Fruit fly (Drosophila melanogaster) whole organism, embryonic: ENCODE data around the gene inc.

Source experiments
- Ada2b ChIP-seq: fragments of 200-800 bp; sonication (Bioruptor generic); IDR thresholded peaks from 2 replicates; pipeline ENCODE4 v1.3.6; 2022; ENCODE audit warnings: missing biosample characterization, missing genetic modification characterization
- BEAF-32 ChIP-seq: fragments of 200-800 bp; sonication (Bioruptor generic); optimal IDR thresholded peaks from 3 replicates; lab custom pipeline; 2017; ENCODE audit warnings: missing biosample characterization, missing genetic modification characterization, mild to moderate bottlenecking, moderate library complexity, missing genetic modification reagents
- BtbVII ChIP-seq: fragments of 200-800 bp; sonication (Bioruptor generic); optimal IDR thresholded peaks from 3 replicates; lab custom pipeline; 2017; ENCODE audit warnings: missing biosample characterization, mild to moderate bottlenecking, missing genetic modification characterization
- CG11560 ChIP-seq: fragments of 200-800 bp; sonication (Bioruptor generic); IDR thresholded peaks from 3 replicates; pipeline ENCODE4 v1.3.6; 2022; ENCODE audit warnings: missing biosample characterization, missing genetic modification characterization
- CG11696 ChIP-seq: fragments of 200-800 bp; sonication (Bioruptor generic); IDR thresholded peaks from 2 replicates; pipeline ENCODE4 v1.3.6; 2022; ENCODE audit warnings: missing biosample characterization, missing genetic modification characterization
- CG12155 ChIP-seq: fragments of 200-800 bp; sonication (Bioruptor generic); optimal IDR thresholded peaks from 3 replicates; lab custom pipeline; 2016; ENCODE audit warnings: missing biosample characterization, missing genetic modification characterization
- CG13624 ChIP-seq: fragments of 200-800 bp; sonication (Bioruptor generic); optimal IDR thresholded peaks from 2 replicates; lab custom pipeline; 2016; ENCODE audit warnings: missing biosample characterization, missing genetic modification characterization
- CG1602 ChIP-seq: fragments of 200-800 bp; sonication (Bioruptor generic); optimal IDR thresholded peaks from 3 replicates; lab custom pipeline; 2016; ENCODE audit warnings: missing biosample characterization, missing genetic modification characterization
- CG17186 ChIP-seq: fragments of 200-800 bp; sonication (Bioruptor generic); optimal IDR thresholded peaks from 3 replicates; lab custom pipeline; 2017; ENCODE audit warnings: missing biosample characterization, missing genetic modification reagents, missing genetic modification characterization
- CG17328 ChIP-seq: fragments of 200-800 bp; sonication (Bioruptor generic); IDR thresholded peaks from 2 replicates; pipeline ENCODE4 v1.3.6; 2022; ENCODE audit warnings: missing biosample characterization, missing genetic modification characterization
- CG18476 ChIP-seq: fragments of 200-800 bp; sonication (Bioruptor generic); optimal IDR thresholded peaks from 2 replicates; lab custom pipeline; 2016; ENCODE audit warnings: missing biosample characterization, mild to moderate bottlenecking, missing genetic modification characterization
- CG2712 ChIP-seq: fragments of 200-800 bp; optimal IDR thresholded peaks from 3 replicates; lab custom pipeline; 2019; ENCODE audit warnings: missing biosample characterization, mild to moderate bottlenecking, missing genetic modification characterization, moderate library complexity
- CG4328 ChIP-seq: fragments of 200-800 bp; sonication (Bioruptor generic); optimal IDR thresholded peaks from 3 replicates; lab custom pipeline; 2017; ENCODE audit warnings: missing biosample characterization, missing genetic modification reagents, missing genetic modification characterization
- CG5180 ChIP-seq: fragments of 200-800 bp; sonication (Bioruptor generic); optimal IDR thresholded peaks from 3 replicates; lab custom pipeline; 2017; ENCODE audit warnings: missing biosample characterization, missing genetic modification characterization, mild to moderate bottlenecking, moderate library complexity, missing genetic modification reagents
- CG6175 ChIP-seq: fragments of 200-800 bp; sonication (Bioruptor generic); IDR thresholded peaks from 3 replicates; pipeline ENCODE4 v1.3.6; 2022; ENCODE audit warnings: missing biosample characterization, missing genetic modification characterization
- CG6765 ChIP-seq: fragments of 200-800 bp; sonication (Bioruptor generic); optimal IDR thresholded peaks from 3 replicates; lab custom pipeline; 2017; ENCODE audit warnings: missing biosample characterization, mild to moderate bottlenecking, missing genetic modification characterization
- Fer2 ChIP-seq: fragments of 200-800 bp; sonication (Bioruptor generic); optimal IDR thresholded peaks from 2 replicates; lab custom pipeline; 2018; ENCODE audit warnings: missing biosample characterization, mild to moderate bottlenecking, missing genetic modification characterization, moderate library complexity
- Gug ChIP-seq: fragments of 200-800 bp; sonication (Bioruptor generic); IDR thresholded peaks from 4 replicates; pipeline ENCODE4 v1.3.6; 2022; ENCODE audit warnings: missing biosample characterization, missing genetic modification characterization
- H15 ChIP-seq: fragments of 200-800 bp; sonication (Bioruptor generic); IDR thresholded peaks from 3 replicates; pipeline ENCODE4 v1.3.6; 2022; ENCODE audit warnings: missing biosample characterization, missing genetic modification characterization
- HHEX ChIP-seq: fragments of 200-800 bp; sonication (Bioruptor generic); optimal IDR thresholded peaks from 3 replicates; lab custom pipeline; 2017; ENCODE audit warnings: missing biosample characterization, mild to moderate bottlenecking, missing genetic modification characterization, missing genetic modification reagents
- HLHmδ ChIP-seq: fragments of 200-800 bp; sonication (Bioruptor generic); optimal IDR thresholded peaks from 2 replicates; lab custom pipeline; 2018; ENCODE audit warnings: missing biosample characterization, mild to moderate bottlenecking, missing genetic modification characterization, moderate library complexity
- MESR4 ChIP-seq: fragments of 200-800 bp; sonication (Bioruptor generic); optimal IDR thresholded peaks from 2 replicates; lab custom pipeline; 2018; ENCODE audit warnings: missing biosample characterization, mild to moderate bottlenecking, missing genetic modification characterization, moderate library complexity
- Med ChIP-seq: fragments of 200-800 bp; sonication (Bioruptor generic); peaks from one replicate; lab custom pipeline; 2016; ENCODE audit warnings: missing biosample characterization, missing genetic modification characterization, mild to moderate bottlenecking, inconsistent platforms, moderate library complexity
- Optix ChIP-seq: fragments of 200-800 bp; sonication (Bioruptor generic); IDR thresholded peaks from 3 replicates; pipeline ENCODE4 v1.3.6; 2022; ENCODE audit warnings: missing biosample characterization, missing genetic modification characterization
- Taf1 ChIP-seq: fragments of 200-800 bp; sonication (Bioruptor generic); IDR thresholded peaks from 2 replicates; pipeline ENCODE4 v1.3.6; 2022; ENCODE audit warnings: missing biosample characterization, missing genetic modification characterization
- ara ChIP-seq: fragments of 200-800 bp; sonication (Bioruptor generic); IDR thresholded peaks from 2 replicates; pipeline ENCODE4 v1.3.6; 2022; ENCODE audit warnings: missing biosample characterization, missing genetic modification characterization
- bcd ChIP-seq: fragments of 200-800 bp; sonication (Bioruptor generic); optimal IDR thresholded peaks from 2 replicates; lab custom pipeline; 2017; ENCODE audit warnings: missing biosample characterization, mild to moderate bottlenecking, missing genetic modification characterization
- bowl ChIP-seq: fragments of 200-800 bp; sonication (Bioruptor generic); IDR thresholded peaks from 2 replicates; pipeline ENCODE4 v1.3.6; 2022; ENCODE audit warnings: missing biosample characterization, missing genetic modification characterization
- cas ChIP-seq: fragments of 200-800 bp; sonication (Bioruptor generic); IDR thresholded peaks from 2 replicates; pipeline ENCODE4 v1.3.6; 2022; ENCODE audit warnings: missing biosample characterization, missing genetic modification characterization
- cato ChIP-seq: fragments of 200-800 bp; sonication (Bioruptor generic); optimal IDR thresholded peaks from 2 replicates; lab custom pipeline; 2016; ENCODE audit warnings: missing biosample characterization, missing genetic modification characterization, borderline replicate concordance
- chinmo ChIP-seq: fragments of 200-800 bp; sonication (Bioruptor generic); IDR thresholded peaks from 4 replicates; pipeline ENCODE4 v1.3.6; 2022; ENCODE audit warnings: missing biosample characterization, missing genetic modification characterization; ENCODE audit not compliant: partially characterized antibody
- croc ChIP-seq: fragments of 200-800 bp; sonication (Bioruptor generic); conservative IDR thresholded peaks from 3 replicates; pipeline ENCODE4 v1.3.6; 2022; ENCODE audit warnings: missing biosample characterization, missing genetic modification characterization
- dan ChIP-seq: fragments of 200-800 bp; sonication (Bioruptor generic); IDR thresholded peaks from 2 replicates; pipeline ENCODE4 v1.3.6; 2022; ENCODE audit warnings: missing biosample characterization, missing genetic modification characterization
- gem ChIP-seq: fragments of 200-800 bp; sonication (Bioruptor generic); optimal IDR thresholded peaks from 2 replicates; lab custom pipeline; 2019; ENCODE audit warnings: missing biosample characterization, mild to moderate bottlenecking, missing genetic modification characterization, moderate library complexity
- gsb-n ChIP-seq: fragments of 200-800 bp; sonication (Bioruptor generic); optimal IDR thresholded peaks from 3 replicates; lab custom pipeline; 2018; ENCODE audit warnings: missing biosample characterization, mild to moderate bottlenecking, missing genetic modification characterization
- her ChIP-seq: fragments of 200-800 bp; sonication (Bioruptor generic); optimal IDR thresholded peaks from 2 replicates; lab custom pipeline; 2016; ENCODE audit warnings: missing biosample characterization, missing genetic modification characterization
- jigr1 ChIP-seq: fragments of 200-800 bp; sonication (Bioruptor generic); IDR thresholded peaks from 3 replicates; pipeline ENCODE4 v1.3.6; 2022; ENCODE audit warnings: missing biosample characterization, missing genetic modification characterization
- lov ChIP-seq, 2 experiments: fragments of 200-800 bp in 1 of 2; fragments of >200 bp in 1 of 2; sonication (Bioruptor generic) in 1 of 2; IDR thresholded peaks in 1 of 2; optimal IDR thresholded peaks in 1 of 2; 2 replicates in 1 of 2; 3 replicates in 1 of 2; pipeline versions ENCODE4 v1.3.6 to Lab custom; 2017 to 2022; ENCODE audit warnings: missing biosample characterization in 1 of 2, missing genetic modification characterization in 1 of 2
- pho ChIP-seq: fragments of 200-800 bp; sonication (Bioruptor generic); optimal IDR thresholded peaks from 2 replicates; lab custom pipeline; 2016; ENCODE audit warnings: missing biosample characterization, missing genetic modification characterization
- pita ChIP-seq: fragments of 200-800 bp; sonication (Bioruptor generic); optimal IDR thresholded peaks from 2 replicates; lab custom pipeline; 2017; ENCODE audit warnings: missing biosample characterization, mild to moderate bottlenecking, missing genetic modification characterization
- sc ChIP-seq, 3 experiments: fragments of >200 bp in 2 of 3; fragments of 200-800 bp in 1 of 3; sonication (Bioruptor generic) in 1 of 3; optimal IDR thresholded peaks; 2 replicates in 2 of 3; 3 replicates in 1 of 3; lab custom pipeline; 2017; ENCODE audit warnings: mild to moderate bottlenecking in 1 of 3, missing biosample characterization in 1 of 3, missing genetic modification characterization in 1 of 3, missing genetic modification reagents in 1 of 3
- sens-2 ChIP-seq: fragments of 200-800 bp; sonication (Bioruptor generic); IDR thresholded peaks from 2 replicates; pipeline ENCODE4 v1.3.6; 2022; ENCODE audit warnings: missing biosample characterization, missing genetic modification characterization
- shn ChIP-seq: fragments of 200-800 bp; sonication (Bioruptor generic); optimal IDR thresholded peaks from 3 replicates; lab custom pipeline; 2016; ENCODE audit warnings: missing biosample characterization, missing genetic modification characterization
- slbo ChIP-seq: fragments of 200-800 bp; sonication (Bioruptor generic); IDR thresholded peaks from 2 replicates; pipeline ENCODE4 v1.3.6; 2022; ENCODE audit warnings: missing biosample characterization, missing genetic modification characterization
- tio ChIP-seq: fragments of 200-800 bp; sonication (Bioruptor generic); optimal IDR thresholded peaks from 2 replicates; lab custom pipeline; 2017; ENCODE audit warnings: missing biosample characterization, missing genetic modification characterization, inconsistent platforms
- trh ChIP-seq: fragments of 200-800 bp; sonication (Bioruptor generic); optimal IDR thresholded peaks from 2 replicates; lab custom pipeline; 2016; ENCODE audit warnings: missing biosample characterization, missing genetic modification characterization
- unpg ChIP-seq: fragments of 200-800 bp; sonication (Bioruptor generic); optimal IDR thresholded peaks from 3 replicates; lab custom pipeline; 2018; ENCODE audit warnings: missing biosample characterization, mild to moderate bottlenecking, missing genetic modification characterization, moderate library complexity
- vnd ChIP-seq: fragments of 200-800 bp; sonication (Bioruptor generic); IDR thresholded peaks from 3 replicates; pipeline ENCODE4 v1.3.6; 2022; ENCODE audit warnings: missing biosample characterization, missing genetic modification characterization; ENCODE audit not compliant: partially characterized antibody
- zen2 ChIP-seq: fragments of 200-800 bp; sonication (Bioruptor generic); IDR thresholded peaks from 3 replicates; pipeline ENCODE4 v1.3.6; 2022; ENCODE audit warnings: missing biosample characterization, missing genetic modification characterization; ENCODE audit not compliant: partially characterized antibody

The inc gene

dm6 chrX:1476848-1477247, 6.4 kb upstream of the inc start, which contains the start of the genes Rab27 and mei-38 (continued):
- peak; percentile 57; the same call in 1 of the 3 replicates for TF ChIP-seq zen2 (GFP tag; lab: Robert Waterston, UW)
- TF ChIP-seq CG13624 (GFP tag; lab: Kevin White, UChicago) = peak; percentile 39
- TF ChIP-seq croc (GFP tag; lab: Robert Waterston, UW) = no peak
- no peak for TF ChIP-seq BtbVII (GFP tag; lab: Kevin White, UChicago)
- no peak for TF ChIP-seq H15 (GFP tag; lab: Robert Waterston, UW)
- no peak for TF ChIP-seq gem (tag; lab: Kevin White, UChicago)
- TF ChIP-seq Fer2 (tag; lab: Kevin White, UChicago) = no peak
- TF ChIP-seq gsb-n (tag; lab: Kevin White, UChicago) = no peak
- peak; percentile 57; the same call in 1 of the 2 replicates for TF ChIP-seq slbo (GFP tag; lab: Robert Waterston, UW)
- TF ChIP-seq ara (GFP tag; lab: Robert Waterston, UW) = no peak
- no peak for TF ChIP-seq bcd (GFP tag; lab: Kevin White, UChicago)
- TF ChIP-seq pho = peak; percentile 37
- no peak for TF ChIP-seq cato
- no peak for TF ChIP-seq jigr1 (GFP tag; lab: Robert Waterston, UW)
- peak; percentile 54 for TF ChIP-seq her (GFP tag; lab: Kevin White, UChicago)
- TF ChIP-seq tio = no peak
- TF ChIP-seq CG17186 = peak; percentile 75
- no peak for TF ChIP-seq Taf1 (GFP tag; lab: Robert Waterston, UW)
- 0 out of 4 replicates have a peak, but pooled peaks have one; percentile 61 for TF ChIP-seq chinmo (GFP tag; lab: Robert Waterston, UW)
- no peak for TF ChIP-seq CG6175 (GFP tag; lab: Robert Waterston, UW)
- no peak for TF ChIP-seq pita (GFP tag; lab: Kevin White, UChicago)
- no peak for TF ChIP-seq CG4328 (GFP tag; lab: Kevin White, UChicago)
- no peak for TF ChIP-seq sc (optimal IDR thresholded peaks at IDR 0.05; lab: Kevin White, UChicago)
- TF ChIP-seq sc (GFP tag; optimal IDR thresholded peaks at IDR 0.05; lab: Kevin White, UChicago) = no peak
- no peak for TF ChIP-seq shn (GFP tag; lab: Kevin White, UChicago)
- TF ChIP-seq dan = no peak
- TF ChIP-seq CG17328 = no peak
- 0 out of 3 replicates have a peak, but pooled peaks have one; percentile 45 for TF ChIP-seq vnd (GFP tag; lab: Robert Waterston, UW)
- TF ChIP-seq cas (GFP tag; lab: Robert Waterston, UW) = no peak
- TF ChIP-seq bowl = no peak
- no peak for TF ChIP-seq lov (optimal IDR thresholded peaks at IDR 0.05; lab: Kevin White, UChicago)
- TF ChIP-seq lov (GFP tag; IDR thresholded peaks at IDR 0.05; lab: Robert Waterston, UW) = no peak
- no peak for TF ChIP-seq CG18476 (GFP tag; lab: Kevin White, UChicago)
- peak; percentile 80 for TF ChIP-seq BEAF-32 (GFP tag; lab: Kevin White, UChicago)
- no peak for TF ChIP-seq Ada2b (GFP tag; lab: Robert Waterston, UW)
- no peak for TF ChIP-seq CG1602 (GFP tag; lab: Kevin White, UChicago)
- TF ChIP-seq sens-2 (GFP tag; lab: Robert Waterston, UW) = no peak
- no peak for TF ChIP-seq CG11696 (GFP tag; lab: Robert Waterston, UW)

DNA sequence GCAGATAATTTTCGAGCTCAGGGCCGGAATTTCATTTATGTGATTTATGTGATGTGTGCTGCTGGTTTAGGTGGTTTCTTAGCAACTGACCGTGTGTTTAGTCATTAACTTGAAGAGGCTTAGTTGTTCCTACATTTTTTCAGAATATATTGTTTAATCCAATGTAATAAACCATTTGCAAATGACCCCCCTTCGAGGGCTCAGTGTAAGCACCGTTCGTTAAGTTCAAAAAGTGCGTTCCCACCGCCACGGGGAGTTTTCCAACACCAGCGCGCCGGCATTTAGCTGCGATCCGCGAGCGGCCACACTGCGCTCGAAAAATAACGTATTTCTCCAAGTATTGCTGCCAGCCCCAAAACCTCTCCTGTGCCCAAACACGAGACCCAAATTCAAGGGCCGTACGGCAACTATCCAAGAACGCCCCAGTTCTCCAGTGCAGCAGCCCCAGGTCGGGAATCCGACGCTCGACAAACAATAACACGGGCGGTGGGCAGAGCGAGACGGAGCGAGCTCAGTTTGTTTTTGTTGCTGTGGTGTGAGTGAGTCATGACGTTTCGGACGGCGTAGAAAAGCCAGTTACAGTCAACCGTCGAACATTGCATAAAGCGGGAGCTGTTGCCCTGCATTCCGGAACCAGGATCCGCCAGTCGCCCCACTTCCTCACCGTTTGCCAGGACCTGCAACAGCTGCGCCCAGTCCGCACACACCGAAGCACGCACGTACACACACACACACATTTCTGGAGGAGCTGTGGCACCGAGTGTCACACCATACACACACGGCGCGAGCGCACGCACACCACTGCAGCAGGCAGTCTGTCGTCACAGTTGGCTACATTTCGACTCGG, 4.8 kb upstream of the inc start, which contains the start of gene rush:
TSS of gene rush (plus strand) at position 277 of the 847 bp plus-strand sequence.
- TF ChIP-seq CG2712 (tag; lab: Kevin White, UChicago) (peak; percentile 9), Gug (GFP tag; lab: Robert Waterston, UW) (peak; percentile 55; the same call in 3 of the 4 replicates), HLHmδ (peak; percentile 53), CG17186 (peak; percentile 81), HHEX (peak; percentile 22), Med (GFP tag; lab: Kevin White, UChicago) (peak; percentile 92), unpg (GFP tag; lab: Kevin White, UChicago) (peak; percentile 11), MESR4 (GFP tag; lab: Kevin White, UChicago) (peak; percentile 97), CG12155 (peak; percentile 37), Optix (GFP tag; lab: Robert Waterston, UW) (0 out of 3 replicates have a peak, but pooled peaks have one; percentile 7), CG6765 (GFP tag; lab: Kevin White, UChicago) (no peak), CG5180 (no peak), trh (GFP tag; lab: Kevin White, UChicago) (no peak), CG11560 (tag; lab: Robert Waterston, UW) (no peak)
